Fruit fly (Drosophila melanogaster) whole organism, wandering third instar larva: Measurements from ENCODE around the gene dome.
A peak's percentile ranks its signal among the peaks of the same experiment; 100 is the strongest.

Experiments used
- CrebA ChIP-seq: fragments of 200-800 bp; sonication (Bioruptor generic); optimal IDR thresholded peaks from 2 replicates; lab custom pipeline; 2016; ENCODE audit warnings: missing biosample characterization, mild to moderate bottlenecking, missing genetic modification characterization, borderline replicate concordance
- Dif ChIP-seq: fragments of 200-275, 200-300 bp; sonication (Bioruptor generic); optimal IDR thresholded peaks from 2 replicates; lab custom pipeline; 2018; ENCODE audit warnings: missing biosample characterization, missing genetic modification characterization; ENCODE audit not compliant: partially characterized antibody
- GATAd ChIP-seq: sonication (Bioruptor generic); optimal IDR thresholded peaks from 2 replicates; lab custom pipeline; 2016; ENCODE audit warnings: missing biosample characterization, missing genetic modification characterization
- HLH106 ChIP-seq: fragments of 200-800 bp; optimal IDR thresholded peaks from 3 replicates; lab custom pipeline; 2019; ENCODE audit warnings: missing biosample characterization, mild to moderate bottlenecking, missing genetic modification characterization, moderate library complexity
- Hnf4 ChIP-seq: fragments of 200-800 bp; sonication (Bioruptor generic); optimal IDR thresholded peaks from 2 replicates; lab custom pipeline; 2016; ENCODE audit warnings: missing biosample characterization, mild to moderate bottlenecking, missing genetic modification characterization
- Hr78 ChIP-seq: fragments of >200 bp; optimal IDR thresholded peaks from 2 replicates; lab custom pipeline; 2017; ENCODE audit warnings: missing biosample characterization, missing genetic modification characterization
- Myc ChIP-seq: fragments of >200 bp; optimal IDR thresholded peaks from 2 replicates; lab custom pipeline; 2017
- N ChIP-seq: fragments of >200 bp; optimal IDR thresholded peaks from 2 replicates; lab custom pipeline; 2018; ENCODE audit warnings: missing biosample characterization, missing external identifiers, missing genetic modification characterization
- Rel ChIP-seq, 2 experiments: fragments of 200-800 bp; sonication (Bioruptor generic) in 1 of 2; optimal IDR thresholded peaks; 2 replicates in 1 of 2; 3 replicates in 1 of 2; lab custom pipeline; 2016 to 2019; ENCODE audit warnings: mild to moderate bottlenecking in 2 of 2, missing biosample characterization in 2 of 2, missing genetic modification characterization in 2 of 2, moderate library complexity in 1 of 2
- Sp1 ChIP-seq: fragments of 200-800 bp; sonication (Bioruptor generic); optimal IDR thresholded peaks from 3 replicates; lab custom pipeline; 2019; ENCODE audit warnings: missing biosample characterization, mild to moderate bottlenecking, missing genetic modification characterization, moderate library complexity
- br ChIP-seq: fragments of 200-800 bp; sonication (Bioruptor generic); optimal IDR thresholded peaks from 2 replicates; lab custom pipeline; 2016; ENCODE audit warnings: missing biosample characterization, missing genetic modification characterization
- dl ChIP-seq, 2 experiments: fragments of 175-275, 200-275 bp in 1 of 2; fragments of 200-275 bp in 1 of 2; sonication (Bioruptor generic); optimal IDR thresholded peaks; lab custom pipeline; 2018; ENCODE audit warnings: mild to moderate bottlenecking in 2 of 2, missing biosample characterization in 2 of 2, missing genetic modification characterization in 2 of 2, moderate library complexity in 2 of 2; ENCODE audit not compliant: partially characterized antibody in 2 of 2, insufficient read depth in 1 of 2
- foxo ChIP-seq, 2 experiments: fragments of 200-800 bp; sonication (Bioruptor generic); optimal IDR thresholded peaks; 2 replicates in 1 of 2; 3 replicates in 1 of 2; lab custom pipeline; 2016 to 2017; ENCODE audit warnings: missing biosample characterization in 2 of 2, missing genetic modification characterization in 2 of 2
- fru ChIP-seq: fragments of 200-800 bp; sonication (Bioruptor generic); optimal IDR thresholded peaks from 3 replicates; lab custom pipeline; 2016; ENCODE audit warnings: missing biosample characterization, mild to moderate bottlenecking, missing genetic modification characterization
- h ChIP-seq: fragments of 200-800 bp; sonication (Bioruptor generic); optimal IDR thresholded peaks from 3 replicates; lab custom pipeline; 2016; ENCODE audit warnings: missing biosample characterization, mild to moderate bottlenecking, missing genetic modification characterization
- lola ChIP-seq: fragments of >200 bp; optimal IDR thresholded peaks from 2 replicates; lab custom pipeline; 2017; ENCODE audit warnings: missing biosample characterization, missing genetic modification characterization
- psq ChIP-seq: fragments of 200-800 bp; sonication (Bioruptor generic); optimal IDR thresholded peaks from 3 replicates; lab custom pipeline; 2017; ENCODE audit warnings: missing biosample characterization, mild to moderate bottlenecking, missing genetic modification characterization, moderate library complexity
- rgr ChIP-seq: fragments of 200-800 bp; sonication (Bioruptor generic); optimal IDR thresholded peaks from 3 replicates; lab custom pipeline; 2016; ENCODE audit warnings: missing biosample characterization, mild to moderate bottlenecking, missing genetic modification characterization
- sv ChIP-seq: fragments of 200-800 bp; sonication (Bioruptor generic); optimal IDR thresholded peaks from 3 replicates; lab custom pipeline; 2016; ENCODE audit warnings: missing biosample characterization, missing genetic modification characterization
- tai ChIP-seq: sonication (Bioruptor generic); optimal IDR thresholded peaks from 2 replicates; lab custom pipeline; 2016; ENCODE audit warnings: missing biosample characterization, missing genetic modification characterization
- usp ChIP-seq: fragments of >200 bp; optimal IDR thresholded peaks from 2 replicates; lab custom pipeline; 2017; ENCODE audit warnings: missing biosample characterization, missing genetic modification characterization
- woc ChIP-seq: sonication (Bioruptor generic); optimal IDR thresholded peaks from 2 replicates; lab custom pipeline; 2016; ENCODE audit warnings: missing biosample characterization, mild to moderate bottlenecking, missing genetic modification characterization

dome gene

dm6 chrX:19637002-19637420 is 46.3 kb downstream of the dome start:
- TF ChIP-seq br (peak; percentile 13), Hr78 (GFP tag; lab: Kevin White, UChicago) (no peak), foxo (GFP tag; optimal IDR thresholded peaks at IDR 0.05; lab: Kevin White, UChicago) (peak in 1 of 2 experiments; percentile 21), usp (no peak), Sp1 (GFP tag; lab: Kevin White, UChicago) (peak; percentile 16), fru (GFP tag; lab: Kevin White, UChicago) (peak; percentile 27), dl (GFP tag; optimal IDR thresholded peaks at IDR 0.05; lab: Kevin White, UChicago; ENCODE audit: insufficient read depth in 1 of 2, partially characterized antibody in 2 of 2) (peak in 1 of 2 experiments; percentile 58), sv (GFP tag; lab: Kevin White, UChicago) (no peak), h (GFP tag; lab: Kevin White, UChicago) (peak; percentile 43), GATAd (no peak), rgr (GFP tag; lab: Kevin White, UChicago) (peak; percentile 33), psq (peak; percentile 79), Rel (GFP tag; optimal IDR thresholded peaks at IDR 0.05; lab: Kevin White, UChicago) (no peak), Rel (tag; optimal IDR thresholded peaks at IDR 0.05; lab: Kevin White, UChicago) (peak; percentile 32), HLH106 (no peak), Myc (lab: Kevin White, UChicago) (peak; percentile 52), CrebA (no peak), woc (GFP tag; lab: Kevin White, UChicago) (no peak), N (GFP tag; lab: Kevin White, UChicago) (no peak), Dif (GFP tag; lab: Kevin White, UChicago) (peak; percentile 78), tai (GFP tag; lab: Kevin White, UChicago) (no peak), lola (no peak)

dm6 chrX:19631365-19631832 is 51.9 kb downstream of the dome start:
- peak in 1 of 2 experiments; percentile 76 for TF ChIP-seq dl (GFP tag; optimal IDR thresholded peaks at IDR 0.05; lab: Kevin White, UChicago; ENCODE audit: insufficient read depth in 1 of 2, partially characterized antibody in 2 of 2)
- peak; percentile 83 for TF ChIP-seq N (GFP tag; lab: Kevin White, UChicago)
- peak; percentile 42 for TF ChIP-seq fru (GFP tag; lab: Kevin White, UChicago)
- no peak for TF ChIP-seq Hnf4 (GFP tag; lab: Kevin White, UChicago)
- peak; percentile 91 for TF ChIP-seq Dif (GFP tag; lab: Kevin White, UChicago)
- peak; percentile 33 for TF ChIP-seq psq
- peak; percentile 4 for TF ChIP-seq Sp1 (GFP tag; lab: Kevin White, UChicago)
- no peak for TF ChIP-seq Rel (GFP tag; optimal IDR thresholded peaks at IDR 0.05; lab: Kevin White, UChicago)
- no peak for TF ChIP-seq Rel (tag; optimal IDR thresholded peaks at IDR 0.05; lab: Kevin White, UChicago)
